Fruit fly (Drosophila melanogaster) whole organism, embryonic: Measurements from ENCODE around the gene CG5056.

Source experiments
- Blimp-1 ChIP-seq: fragments of 200-800 bp; sonication (Bioruptor generic); optimal IDR thresholded peaks from 3 replicates; lab custom pipeline; 2018; ENCODE audit warnings: missing biosample characterization, missing genetic modification characterization, mild to moderate bottlenecking, moderate library complexity, missing genetic modification reagents
- CG10274 ChIP-seq: fragments of 200-800 bp; sonication (Bioruptor generic); optimal IDR thresholded peaks from 3 replicates; lab custom pipeline; 2017; ENCODE audit warnings: missing biosample characterization, mild to moderate bottlenecking, missing genetic modification characterization
- CG10321 ChIP-seq: fragments of 200-800 bp; sonication (Bioruptor generic); IDR thresholded peaks from 2 replicates; pipeline ENCODE4 v1.3.6; 2022; ENCODE audit warnings: missing biosample characterization, missing genetic modification characterization
- CG12391 ChIP-seq: fragments of 200-800 bp; sonication (Bioruptor generic); optimal IDR thresholded peaks from 3 replicates; lab custom pipeline; 2018; ENCODE audit warnings: missing biosample characterization, mild to moderate bottlenecking, missing genetic modification characterization, moderate library complexity
- CG12744 ChIP-seq: fragments of 200-800 bp; sonication (Bioruptor generic); optimal IDR thresholded peaks from 2 replicates; lab custom pipeline; 2016; ENCODE audit warnings: missing biosample characterization, missing genetic modification characterization
- CG13424 ChIP-seq: fragments of 200-800 bp; sonication (Bioruptor generic); optimal IDR thresholded peaks from 2 replicates; lab custom pipeline; 2019; ENCODE audit warnings: missing biosample characterization, mild to moderate bottlenecking, missing genetic modification characterization, moderate library complexity
- CG13775 ChIP-seq: fragments of 200-800 bp; sonication (Bioruptor generic); optimal IDR thresholded peaks from 3 replicates; lab custom pipeline; 2017; ENCODE audit warnings: missing biosample characterization, mild to moderate bottlenecking, missing genetic modification characterization
- CG16863 ChIP-seq: fragments of 200-800 bp; sonication (Bioruptor generic); optimal IDR thresholded peaks from 3 replicates; lab custom pipeline; 2016; ENCODE audit warnings: missing biosample characterization, missing genetic modification characterization
- CG18262 ChIP-seq: fragments of 200-800 bp; optimal IDR thresholded peaks from 3 replicates; lab custom pipeline; 2019; ENCODE audit warnings: missing biosample characterization, mild to moderate bottlenecking, missing genetic modification characterization, moderate library complexity
- CG2116 ChIP-seq: fragments of 200-800 bp; sonication (Bioruptor generic); optimal IDR thresholded peaks from 3 replicates; lab custom pipeline; 2018; ENCODE audit warnings: missing biosample characterization, mild to moderate bottlenecking, missing genetic modification characterization
- CG2875 ChIP-seq: fragments of 200-800 bp; sonication (Bioruptor generic); optimal IDR thresholded peaks from 2 replicates; lab custom pipeline; 2017; ENCODE audit warnings: missing biosample characterization, mild to moderate bottlenecking, missing genetic modification characterization, missing genetic modification reagents
- CG31441 ChIP-seq: fragments of 200-800 bp; sonication (Bioruptor generic); IDR thresholded peaks from 2 replicates; pipeline ENCODE4 v1.3.6; 2022; ENCODE audit warnings: missing biosample characterization, missing genetic modification characterization
- CG33213 ChIP-seq: fragments of 200-800 bp; sonication (Bioruptor generic); optimal IDR thresholded peaks from 3 replicates; lab custom pipeline; 2016; ENCODE audit warnings: missing biosample characterization, missing genetic modification characterization
- CG34422 ChIP-seq: fragments of 200-800 bp; sonication (Bioruptor generic); IDR thresholded peaks from 3 replicates; pipeline ENCODE4 v1.3.6; 2022; ENCODE audit warnings: missing biosample characterization, missing genetic modification characterization
- CG5953 ChIP-seq: fragments of 200-800 bp; sonication (Bioruptor generic); IDR thresholded peaks from 2 replicates; pipeline ENCODE4 v1.3.6; 2022; ENCODE audit warnings: missing biosample characterization, missing genetic modification characterization
- CG6654 ChIP-seq: fragments of 200-800 bp; sonication (Bioruptor generic); optimal IDR thresholded peaks from 2 replicates; lab custom pipeline; 2017; ENCODE audit warnings: missing biosample characterization, mild to moderate bottlenecking, missing genetic modification characterization
- CG6689 ChIP-seq: fragments of 200-800 bp; sonication (Bioruptor generic); IDR thresholded peaks from 2 replicates; pipeline ENCODE4 v1.3.6; 2022; ENCODE audit warnings: missing biosample characterization, missing genetic modification characterization
- CG6854 ChIP-seq: fragments of 200-800 bp; sonication (Bioruptor generic); optimal IDR thresholded peaks from 3 replicates; lab custom pipeline; 2017; ENCODE audit warnings: missing biosample characterization, mild to moderate bottlenecking, missing genetic modification characterization
- CG7556 ChIP-seq: fragments of 200-800 bp; sonication (Bioruptor generic); optimal IDR thresholded peaks from 2 replicates; lab custom pipeline; 2017; ENCODE audit warnings: missing biosample characterization, mild to moderate bottlenecking, missing genetic modification characterization
- CG8924 ChIP-seq: fragments of 200-800 bp; optimal IDR thresholded peaks from 3 replicates; lab custom pipeline; 2019; ENCODE audit warnings: missing biosample characterization, mild to moderate bottlenecking, missing genetic modification characterization, moderate library complexity
- CG9727 ChIP-seq: fragments of 200-800 bp; sonication (Bioruptor generic); optimal IDR thresholded peaks from 3 replicates; lab custom pipeline; 2017; ENCODE audit warnings: missing biosample characterization, mild to moderate bottlenecking, missing genetic modification characterization
- Doc2 ChIP-seq: fragments of 200-800 bp; sonication (Bioruptor generic); IDR thresholded peaks from 2 replicates; pipeline ENCODE4 v1.3.6; 2022; ENCODE audit warnings: missing biosample characterization, missing genetic modification characterization
- Ets65A ChIP-seq: fragments of 200-800 bp; sonication (Bioruptor generic); peaks from one replicate; lab custom pipeline; 2016; ENCODE audit warnings: missing biosample characterization, missing genetic modification characterization
- Fer2 ChIP-seq: fragments of 200-800 bp; sonication (Bioruptor generic); optimal IDR thresholded peaks from 2 replicates; lab custom pipeline; 2018; ENCODE audit warnings: missing biosample characterization, mild to moderate bottlenecking, missing genetic modification characterization, moderate library complexity
- Gug ChIP-seq: fragments of 200-800 bp; sonication (Bioruptor generic); IDR thresholded peaks from 4 replicates; pipeline ENCODE4 v1.3.6; 2022; ENCODE audit warnings: missing biosample characterization, missing genetic modification characterization
- Lpt ChIP-seq: fragments of >200 bp; optimal IDR thresholded peaks from 2 replicates; lab custom pipeline; 2018; ENCODE audit warnings: missing biosample characterization, missing genetic modification characterization
- Nf-YA ChIP-seq: fragments of 200-800 bp; sonication (Bioruptor generic); IDR thresholded peaks from 2 replicates; pipeline ENCODE4 v1.3.6; 2022; ENCODE audit warnings: missing biosample characterization, missing genetic modification characterization
- Nf-YC ChIP-seq: fragments of 200-800 bp; optimal IDR thresholded peaks from 3 replicates; lab custom pipeline; 2019; ENCODE audit warnings: missing biosample characterization, mild to moderate bottlenecking, missing genetic modification characterization, moderate library complexity
- NfI ChIP-seq: fragments of 200-800 bp; sonication (Bioruptor generic); optimal IDR thresholded peaks from 3 replicates; lab custom pipeline; 2018; ENCODE audit warnings: missing biosample characterization, mild to moderate bottlenecking, missing genetic modification characterization, moderate library complexity
- Sox100B ChIP-seq: fragments of 200-800 bp; sonication (Bioruptor generic); optimal IDR thresholded peaks from 3 replicates; lab custom pipeline; 2018; ENCODE audit warnings: missing biosample characterization, mild to moderate bottlenecking, missing genetic modification characterization
- Xrp1 ChIP-seq: fragments of 200-800 bp; sonication (Bioruptor generic); IDR thresholded peaks from 2 replicates; pipeline ENCODE4 v1.3.6; 2022; ENCODE audit warnings: missing biosample characterization, missing genetic modification characterization
- al ChIP-seq: fragments of 200-800 bp; sonication (Bioruptor generic); IDR thresholded peaks from 2 replicates; pipeline ENCODE4 v1.3.6; 2022; ENCODE audit warnings: missing biosample characterization, missing genetic modification characterization
- bsh ChIP-seq, 2 experiments: fragments of 200-800 bp; sonication (Bioruptor generic); optimal IDR thresholded peaks; 2 replicates each; lab custom pipeline; 2017 to 2018; ENCODE audit warnings: mild to moderate bottlenecking in 2 of 2, missing biosample characterization in 2 of 2, missing genetic modification characterization in 2 of 2, moderate library complexity in 1 of 2
- cas ChIP-seq: fragments of 200-800 bp; sonication (Bioruptor generic); IDR thresholded peaks from 2 replicates; pipeline ENCODE4 v1.3.6; 2022; ENCODE audit warnings: missing biosample characterization, missing genetic modification characterization
- caup ChIP-seq: fragments of 200-800 bp; sonication (Bioruptor generic); optimal IDR thresholded peaks from 3 replicates; lab custom pipeline; 2017; ENCODE audit warnings: missing biosample characterization, mild to moderate bottlenecking, missing genetic modification characterization, moderate library complexity; ENCODE audit not compliant: severe bottlenecking
- chm ChIP-seq: fragments of 200-800 bp; sonication (Bioruptor generic); IDR thresholded peaks from 2 replicates; pipeline ENCODE4 v1.3.6; 2022; ENCODE audit warnings: missing biosample characterization, missing genetic modification characterization
- crol ChIP-seq: fragments of 200-800 bp; sonication (Bioruptor generic); IDR thresholded peaks from 2 replicates; pipeline ENCODE4 v1.3.6; 2022; ENCODE audit warnings: missing biosample characterization, missing genetic modification characterization
- crp ChIP-seq, 2 experiments: fragments of 200-800 bp; sonication (Bioruptor generic); optimal IDR thresholded peaks; 2 replicates in 1 of 2; 3 replicates in 1 of 2; lab custom pipeline; 2017; ENCODE audit warnings: missing biosample characterization in 2 of 2, missing genetic modification characterization in 2 of 2, mild to moderate bottlenecking in 1 of 2, moderate library complexity in 1 of 2
- dpn ChIP-seq, 2 experiments: fragments of 200-800 bp; sonication (Bioruptor generic); optimal IDR thresholded peaks; 3 replicates each; lab custom pipeline; 2016; ENCODE audit warnings: missing biosample characterization in 2 of 2, missing genetic modification characterization in 2 of 2
- en ChIP-seq: fragments of 200-800 bp; sonication (Bioruptor generic); optimal IDR thresholded peaks from 2 replicates; lab custom pipeline; 2016; ENCODE audit warnings: missing biosample characterization, missing genetic modification characterization
- ewg ChIP-seq: fragments of 200-800 bp; sonication (Bioruptor generic); optimal IDR thresholded peaks from 3 replicates; lab custom pipeline; 2017; ENCODE audit warnings: mild to moderate bottlenecking, missing biosample characterization, missing genetic modification reagents, missing genetic modification characterization
- fru ChIP-seq: fragments of >200 bp; optimal IDR thresholded peaks from 2 replicates; lab custom pipeline; 2017
- grn ChIP-seq: fragments of 200-800 bp; sonication (Bioruptor generic); optimal IDR thresholded peaks from 3 replicates; lab custom pipeline; 2017; ENCODE audit warnings: missing biosample characterization, missing genetic modification characterization
- hbn ChIP-seq: fragments of 200-800 bp; sonication (Bioruptor generic); IDR thresholded peaks from 2 replicates; pipeline ENCODE4 v1.3.6; 2022; ENCODE audit warnings: missing biosample characterization, missing genetic modification characterization; ENCODE audit not compliant: partially characterized antibody
- insv ChIP-seq, 2 experiments: fragments of 200-800 bp; sonication (Bioruptor generic); optimal IDR thresholded peaks; 3 replicates each; lab custom pipeline; 2016 to 2018; ENCODE audit warnings: missing biosample characterization in 2 of 2, missing genetic modification characterization in 2 of 2
- inv ChIP-seq: fragments of 200-800 bp; sonication (Bioruptor generic); IDR thresholded peaks from 2 replicates; pipeline ENCODE4 v1.3.6; 2022; ENCODE audit warnings: missing biosample characterization, missing genetic modification characterization; ENCODE audit not compliant: partially characterized antibody
- kay ChIP-seq: fragments of 200-800 bp; sonication (Bioruptor generic); optimal IDR thresholded peaks from 2 replicates; lab custom pipeline; 2016; ENCODE audit warnings: missing biosample characterization, missing genetic modification characterization
- mam ChIP-seq: fragments of 200-800 bp; sonication (Bioruptor generic); optimal IDR thresholded peaks from 3 replicates; lab custom pipeline; 2016; ENCODE audit warnings: missing biosample characterization, missing genetic modification characterization
- sd ChIP-seq: fragments of 200-800 bp; sonication (Bioruptor generic); optimal IDR thresholded peaks from 3 replicates; lab custom pipeline; 2018; ENCODE audit warnings: missing biosample characterization, mild to moderate bottlenecking, missing genetic modification characterization, moderate library complexity
- tin ChIP-seq: fragments of 200-800 bp; sonication (Bioruptor generic); optimal IDR thresholded peaks from 3 replicates; lab custom pipeline; 2016; ENCODE audit warnings: missing biosample characterization, missing genetic modification characterization
- twi ChIP-seq: fragments of 200-800 bp; optimal IDR thresholded peaks from 2 replicates; lab custom pipeline; 2019; ENCODE audit warnings: missing biosample characterization, mild to moderate bottlenecking, missing genetic modification characterization, moderate library complexity

CG5056 gene

dm6 chr2L:10341405-10341804 is 25.1 kb upstream of the CG5056 start, which contains the start of gene CG31715 (continued):
- TF ChIP-seq chm (GFP tag; lab: Robert Waterston, UW) = no peak
- peak; percentile 54 for TF ChIP-seq CG12391 (tag; lab: Kevin White, UChicago)
- TF ChIP-seq crol (GFP tag; lab: Robert Waterston, UW) = no peak
- no peak for TF ChIP-seq CG13775
- TF ChIP-seq grn (GFP tag; lab: Kevin White, UChicago) = no peak
- peak in 1 of 2 experiments; percentile 7 for TF ChIP-seq bsh (GFP tag; optimal IDR thresholded peaks at IDR 0.05; lab: Kevin White, UChicago)
- 0 out of 2 replicates have a peak, but pooled peaks have one; percentile 22 for TF ChIP-seq Xrp1 (GFP tag; lab: Robert Waterston, UW)
- TF ChIP-seq CG34422 = no peak; the same call in 2 of the 3 replicates
- TF ChIP-seq caup (GFP tag; lab: Kevin White, UChicago) = no peak
- no peak for TF ChIP-seq CG6689 (GFP tag; lab: Robert Waterston, UW)
- TF ChIP-seq Lpt (GFP tag; lab: Kevin White, UChicago) = no peak
- no peak for TF ChIP-seq cas (GFP tag; lab: Robert Waterston, UW)
- TF ChIP-seq CG10321 (GFP tag; lab: Robert Waterston, UW) = no peak
- TF ChIP-seq CG6654 (GFP tag; lab: Kevin White, UChicago) = no peak
- peak; percentile 14 for TF ChIP-seq Nf-YC (tag; lab: Kevin White, UChicago)
- TF ChIP-seq ewg = no peak
- no peak for TF ChIP-seq Nf-YA (GFP tag; lab: Robert Waterston, UW)
- no peak for TF ChIP-seq Blimp-1 (GFP tag; lab: Kevin White, UChicago)
- no peak for TF ChIP-seq Gug
- no peak for TF ChIP-seq CG5953 (GFP tag; lab: Robert Waterston, UW)
- peak; percentile 30 for TF ChIP-seq CG13424 (tag; lab: Kevin White, UChicago)
- no peak for TF ChIP-seq CG9727 (GFP tag; lab: Kevin White, UChicago)
- peak in 1 of 2 experiments; percentile 56 for TF ChIP-seq crp (GFP tag; optimal IDR thresholded peaks at IDR 0.05; lab: Kevin White, UChicago)
- TF ChIP-seq fru (lab: Kevin White, UChicago) = no peak
- no peak for TF ChIP-seq tin (GFP tag; lab: Kevin White, UChicago)
- no peak for TF ChIP-seq Fer2 (tag; lab: Kevin White, UChicago)
- peak; percentile 29; the same call in 1 of the 2 replicates for TF ChIP-seq inv (GFP tag; lab: Robert Waterston, UW)
- no peak for TF ChIP-seq CG33213 (GFP tag; lab: Kevin White, UChicago)
- peak; percentile 51 for TF ChIP-seq Ets65A (GFP tag; lab: Kevin White, UChicago)
- no peak for TF ChIP-seq al (GFP tag; lab: Robert Waterston, UW)
- no peak for TF ChIP-seq en (GFP tag; lab: Kevin White, UChicago)
- no peak for TF ChIP-seq Doc2 (GFP tag; lab: Robert Waterston, UW)
- no peak for TF ChIP-seq CG7556 (GFP tag; lab: Kevin White, UChicago)
- no peak for TF ChIP-seq twi (tag; lab: Kevin White, UChicago)
- no peak for TF ChIP-seq CG6854 (GFP tag; lab: Kevin White, UChicago)
- TF ChIP-seq kay = no peak
- peak; percentile 16; the same call in 1 of the 2 replicates for TF ChIP-seq CG31441 (GFP tag; lab: Robert Waterston, UW)
- no peak for TF ChIP-seq insv (GFP tag; optimal IDR thresholded peaks at IDR 0.05; lab: Kevin White, UChicago)
- TF ChIP-seq CG18262 = peak; percentile 10
- peak; percentile 42; the same call in 1 of the 2 replicates for TF ChIP-seq hbn (GFP tag; lab: Robert Waterston, UW)
- TF ChIP-seq CG8924 (tag; lab: Kevin White, UChicago) = peak; percentile 39
- no peak for TF ChIP-seq CG10274
- TF ChIP-seq CG2875 (GFP tag; lab: Kevin White, UChicago) = no peak
- no peak for TF ChIP-seq mam (GFP tag; lab: Kevin White, UChicago)
- peak; percentile 18 for TF ChIP-seq Sox100B
- peak in 1 of 2 experiments; percentile 41 for TF ChIP-seq dpn (GFP tag; optimal IDR thresholded peaks at IDR 0.05; lab: Kevin White, UChicago)
- no peak for TF ChIP-seq CG16863 (GFP tag; lab: Kevin White, UChicago)
- TF ChIP-seq sd (tag; lab: Kevin White, UChicago) = peak; percentile 87
- no peak for TF ChIP-seq NfI (GFP tag; lab: Kevin White, UChicago)
- TF ChIP-seq CG2116 (GFP tag; lab: Kevin White, UChicago) = peak; percentile 39
- TF ChIP-seq CG12744 (GFP tag; lab: Kevin White, UChicago) = no peak
